Worm (Caenorhabditis elegans) whole organism, L1 larva: ENCODE results near the gene F21C10.18.

Experiments
- C16A3.4 ChIP-seq: fragments of 150-350 bp; optimal IDR thresholded peaks from 2 replicates; lab custom pipeline; 2014; ENCODE audit warnings: missing biosample characterization, missing genetic modification characterization
- C34B4.2 ChIP-seq: sonication (generic microtip); optimal IDR thresholded peaks from 2 replicates; lab custom pipeline; 2017; ENCODE audit warnings: mild to moderate bottlenecking, missing genetic modification characterization, missing compliant biosample characterization
- F16B12.6 ChIP-seq: fragments of 150-350 bp; optimal IDR thresholded peaks from 2 replicates; lab custom pipeline; 2014; ENCODE audit warnings: missing biosample characterization, missing genetic modification characterization
- Y116A8C.19 ChIP-seq: sonication (generic microtip); optimal IDR thresholded peaks from 2 replicates; lab custom pipeline; 2016; ENCODE audit warnings: missing compliant biosample characterization, missing genetic modification characterization, borderline replicate concordance
- alr-1 ChIP-seq: fragments of 200-800 bp; sonication (Bioruptor generic); optimal IDR thresholded peaks from 2 replicates; lab custom pipeline; 2018; ENCODE audit warnings: borderline replicate concordance, mild to moderate bottlenecking, missing genetic modification characterization, missing compliant biosample characterization
- aly-2 ChIP-seq: fragments of 150-350 bp; optimal IDR thresholded peaks from 2 replicates; lab custom pipeline; 2014; ENCODE audit warnings: missing biosample characterization, missing genetic modification characterization
- ama-1 ChIP-seq: fragments of 150-350 bp; optimal IDR thresholded peaks from 2 replicates; lab custom pipeline; 2014
- blmp-1 ChIP-seq: fragments of 150-350 bp; optimal IDR thresholded peaks from 2 replicates; lab custom pipeline; 2014; ENCODE audit warnings: missing biosample characterization, missing genetic modification characterization
- ceh-8 ChIP-seq: fragments of 200-800 bp; sonication (Bioruptor generic); optimal IDR thresholded peaks from 2 replicates; lab custom pipeline; 2018; ENCODE audit warnings: mild to moderate bottlenecking, missing genetic modification characterization, moderate library complexity, missing compliant biosample characterization
- ceh-90 ChIP-seq: sonication (generic microtip); optimal IDR thresholded peaks from 2 replicates; lab custom pipeline; 2016; ENCODE audit warnings: missing genetic modification characterization, missing compliant biosample characterization
- ces-1 ChIP-seq: fragments of 150-350 bp; optimal IDR thresholded peaks from 2 replicates; lab custom pipeline; 2014; ENCODE audit warnings: missing biosample characterization, missing genetic modification reagents, missing genetic modification characterization
- dpl-1 ChIP-seq, 3 experiments: fragments of 150-350 bp in 2 of 3; sonication (generic microtip) in 1 of 3; optimal IDR thresholded peaks; 2 replicates each; lab custom pipeline; 2014 to 2017; ENCODE audit warnings: missing biosample characterization in 3 of 3, missing genetic modification characterization in 3 of 3, missing genetic modification reagents in 3 of 3
- efl-3 ChIP-seq: fragments of 200-800 bp; sonication (Bioruptor generic); optimal IDR thresholded peaks from 2 replicates; lab custom pipeline; 2018; ENCODE audit warnings: mild to moderate bottlenecking, missing genetic modification characterization, missing compliant biosample characterization
- egl-13 ChIP-seq: sonication (generic microtip); optimal IDR thresholded peaks from 2 replicates; lab custom pipeline; 2016; ENCODE audit warnings: missing genotype, missing genetic modification reagents, missing genetic modification characterization, missing compliant biosample characterization
- egl-27 ChIP-seq, 2 experiments: fragments of 150-350 bp in 1 of 2; sonication (generic microtip); optimal IDR thresholded peaks; 3 replicates each; lab custom pipeline; 2017 to 2018; ENCODE audit warnings: missing biosample characterization in 2 of 2, missing genetic modification characterization in 2 of 2, missing genetic modification reagents in 2 of 2
- elt-2 ChIP-seq: sonication (generic microtip); optimal IDR thresholded peaks from 2 replicates; lab custom pipeline; 2016; ENCODE audit warnings: missing genetic modification characterization, mild to moderate bottlenecking, inconsistent platforms, missing compliant biosample characterization, missing genetic modification reagents
- elt-3 ChIP-seq, 6 experiments: fragments of 150-350 bp in 1 of 6; sonication (generic microtip); optimal IDR thresholded peaks; 2 replicates each; lab custom pipeline; 2017 to 2018; ENCODE audit warnings: missing biosample characterization in 6 of 6, missing genetic modification characterization in 6 of 6, inconsistent platforms in 1 of 6
- fkh-10 ChIP-seq: sonication (generic microtip); optimal IDR thresholded peaks from 2 replicates; lab custom pipeline; 2017; ENCODE audit warnings: missing biosample characterization, missing genetic modification reagents, missing genetic modification characterization
- fkh-8 ChIP-seq: sonication (generic microtip); optimal IDR thresholded peaks from 2 replicates; lab custom pipeline; 2016; ENCODE audit warnings: mild to moderate bottlenecking, missing genetic modification characterization, missing compliant biosample characterization
- fos-1 ChIP-seq: fragments of 150-350 bp; optimal IDR thresholded peaks from 2 replicates; lab custom pipeline; 2014; ENCODE audit warnings: missing biosample characterization, missing genetic modification characterization
- hlh-4 ChIP-seq: sonication (generic microtip); optimal IDR thresholded peaks from 2 replicates; lab custom pipeline; 2016; ENCODE audit warnings: mild to moderate bottlenecking, missing genetic modification characterization, missing compliant biosample characterization
- irx-1 ChIP-seq: sonication (generic microtip); optimal IDR thresholded peaks from 2 replicates; lab custom pipeline; 2016; ENCODE audit warnings: missing genetic modification characterization, missing compliant biosample characterization
- isw-1 ChIP-seq: fragments of 200-800 bp; sonication (Bioruptor generic); IDR thresholded peaks from 2 replicates; pipeline ENCODE4 v1.3.6; 2022; ENCODE audit warnings: missing genetic modification characterization, missing compliant biosample characterization
- lin-14 ChIP-seq: fragments of 200-800 bp; sonication (Bioruptor generic); optimal IDR thresholded peaks from 2 replicates; lab custom pipeline; 2018; ENCODE audit warnings: mild to moderate bottlenecking, missing genetic modification characterization, moderate library complexity, missing compliant biosample characterization
- lin-35 ChIP-seq, 2 experiments: fragments of 150-350 bp; optimal IDR thresholded peaks; 2 replicates each; lab custom pipeline; 2014; ENCODE audit warnings: missing biosample characterization in 2 of 2, missing genetic modification characterization in 2 of 2, missing genetic modification reagents in 2 of 2
- lin-39 ChIP-seq: fragments of 150-350 bp; optimal IDR thresholded peaks from 2 replicates; lab custom pipeline; 2014; ENCODE audit warnings: missing biosample characterization, missing genetic modification reagents, missing genetic modification characterization
- mef-2 ChIP-seq: fragments of 150-350 bp; optimal IDR thresholded peaks from 2 replicates; lab custom pipeline; 2014; ENCODE audit warnings: missing biosample characterization, missing genetic modification characterization
- nhr-12 ChIP-seq: sonication (generic microtip); optimal IDR thresholded peaks from 2 replicates; lab custom pipeline; 2017; ENCODE audit warnings: missing biosample characterization, missing genetic modification characterization
- nhr-28 ChIP-seq: fragments of 150-350 bp; optimal IDR thresholded peaks from 2 replicates; lab custom pipeline; 2014; ENCODE audit warnings: missing biosample characterization, missing genetic modification characterization
- nhr-47 ChIP-seq: sonication (generic microtip); optimal IDR thresholded peaks from 2 replicates; lab custom pipeline; 2016; ENCODE audit warnings: mild to moderate bottlenecking, missing genetic modification characterization, moderate library complexity, missing compliant biosample characterization
- nhr-71 ChIP-seq: sonication (generic microtip); optimal IDR thresholded peaks from 2 replicates; lab custom pipeline; 2016; ENCODE audit warnings: mild to moderate bottlenecking, missing genetic modification characterization, moderate library complexity, missing compliant biosample characterization
- nhr-76 ChIP-seq: sonication (generic microtip); optimal IDR thresholded peaks from 2 replicates; lab custom pipeline; 2017; ENCODE audit warnings: missing biosample characterization, missing genetic modification characterization
- nhr-77 ChIP-seq: fragments of 150-350 bp; optimal IDR thresholded peaks from 2 replicates; lab custom pipeline; 2014; ENCODE audit warnings: missing biosample characterization, missing genetic modification characterization
- pag-3 ChIP-seq: sonication (generic microtip); optimal IDR thresholded peaks from 2 replicates; lab custom pipeline; 2017; ENCODE audit warnings: missing genetic modification characterization, mild to moderate bottlenecking, missing compliant biosample characterization, antibody characterized with exemption, borderline replicate concordance; ENCODE audit not compliant: insufficient read depth
- pax-3 ChIP-seq: fragments of 200-800 bp; sonication (Bioruptor generic); optimal IDR thresholded peaks from 2 replicates; lab custom pipeline; 2018; ENCODE audit warnings: mild to moderate bottlenecking, missing genetic modification characterization, moderate library complexity, missing compliant biosample characterization
- sptf-1 ChIP-seq: fragments of 150-350 bp; optimal IDR thresholded peaks from 2 replicates; lab custom pipeline; 2014; ENCODE audit warnings: missing biosample characterization, missing genetic modification characterization
- sup-37 ChIP-seq: fragments of 200-800 bp; sonication (Bioruptor generic); optimal IDR thresholded peaks from 2 replicates; lab custom pipeline; 2018; ENCODE audit warnings: mild to moderate bottlenecking, missing genetic modification characterization, missing compliant biosample characterization
- tbx-2 ChIP-seq: sonication (generic microtip); optimal IDR thresholded peaks from 2 replicates; lab custom pipeline; 2016; ENCODE audit warnings: missing genetic modification characterization, missing compliant biosample characterization
- unc-62 ChIP-seq: fragments of 150-350 bp; optimal IDR thresholded peaks from 2 replicates; lab custom pipeline; 2014; ENCODE audit warnings: missing biosample characterization, missing genetic modification reagents, missing genetic modification characterization
- unc-86 ChIP-seq: sonication (generic microtip); optimal IDR thresholded peaks from 2 replicates; lab custom pipeline; 2016; ENCODE audit warnings: missing genetic modification characterization, missing compliant biosample characterization
- zag-1 ChIP-seq: fragments of 150-350 bp; optimal IDR thresholded peaks from 2 replicates; lab custom pipeline; 2014; ENCODE audit warnings: missing biosample characterization, missing genetic modification characterization
- ztf-11 ChIP-seq, 2 experiments: sonication (generic microtip); optimal IDR thresholded peaks; 2 replicates each; lab custom pipeline; 2016 to 2017; ENCODE audit warnings: missing genetic modification characterization in 2 of 2, missing biosample characterization in 1 of 2, missing compliant biosample characterization in 1 of 2

F21C10.18 gene

ce11 chrV:9155616-9156015, 47.3 kb downstream of the F21C10.18 start:
- TF ChIP-seq C34B4.2 (tag; lab: Kevin White, UChicago): no peak
- no peak for TF ChIP-seq nhr-12 (tag; lab: Kevin White, UChicago)
- no peak for TF ChIP-seq sptf-1 (tag; lab: Kevin White, UChicago)
- TF ChIP-seq egl-27 (tag; optimal IDR thresholded peaks at IDR 0.05; lab: Kevin White, UChicago): no peak
- TF ChIP-seq ces-1 (GFP tag; lab: Kevin White, UChicago): no peak
- no peak for TF ChIP-seq irx-1 (tag; lab: Kevin White, UChicago)
- no peak for TF ChIP-seq pag-3
- no peak for TF ChIP-seq F16B12.6 (tag; lab: Kevin White, UChicago)
- no peak for TF ChIP-seq tbx-2 (tag; lab: Kevin White, UChicago)
- TF ChIP-seq nhr-77 (tag; lab: Kevin White, UChicago): no peak
- no peak for TF ChIP-seq efl-3
- TF ChIP-seq aly-2 (tag; lab: Kevin White, UChicago): no peak
- no peak for TF ChIP-seq blmp-1 (tag; lab: Kevin White, UChicago)
- no peak for TF ChIP-seq unc-62 (GFP tag; lab: Kevin White, UChicago)
- TF ChIP-seq alr-1 (tag; lab: Kevin White, UChicago): no peak
- no peak for TF ChIP-seq ceh-8 (GFP tag; lab: Kevin White, UChicago)

DNA sequence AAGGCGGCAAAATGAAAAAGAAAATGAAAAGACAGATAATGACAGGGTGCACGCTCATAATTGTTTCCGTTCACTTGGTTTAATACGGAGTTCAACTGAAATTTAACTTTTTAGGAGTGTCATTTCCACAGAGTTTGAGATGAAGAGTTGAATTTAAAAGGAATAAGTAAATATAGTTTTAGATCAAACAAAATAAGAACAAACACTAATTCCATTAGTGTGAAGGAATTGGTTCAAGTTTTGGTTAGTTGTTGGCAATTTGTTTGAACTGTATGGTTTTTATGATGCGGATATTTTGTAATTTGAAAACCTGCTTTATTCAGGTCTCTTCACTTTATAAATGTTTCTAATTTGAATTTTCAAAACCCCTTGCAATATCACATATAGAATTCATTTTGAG, 48.4 kb downstream of the F21C10.18 start, which contains the start of gene B0222.15:
Gene B0222.15 (minus strand): TSS at position 101 of the 400 bp plus-strand sequence.
- TF ChIP-seq mef-2 (no peak), fkh-10 (GFP tag; lab: Kevin White, UChicago) (no peak), hlh-4 (tag; lab: Kevin White, UChicago) (no peak), pax-3 (tag; lab: Kevin White, UChicago) (no peak), efl-3 (no peak), nhr-28 (tag; lab: Kevin White, UChicago) (no peak), ama-1 (no peak), egl-13 (tag; lab: Kevin White, UChicago) (no peak), fos-1 (tag; lab: Kevin White, UChicago) (no peak), dpl-1 (GFP tag; optimal IDR thresholded peaks at IDR 0.05; lab: Kevin White, UChicago) (no peak), lin-39 (no peak), nhr-12 (tag; lab: Kevin White, UChicago) (no peak), ztf-11 (tag; optimal IDR thresholded peaks at IDR 0.05; lab: Kevin White, UChicago) (no peak)

DNA sequence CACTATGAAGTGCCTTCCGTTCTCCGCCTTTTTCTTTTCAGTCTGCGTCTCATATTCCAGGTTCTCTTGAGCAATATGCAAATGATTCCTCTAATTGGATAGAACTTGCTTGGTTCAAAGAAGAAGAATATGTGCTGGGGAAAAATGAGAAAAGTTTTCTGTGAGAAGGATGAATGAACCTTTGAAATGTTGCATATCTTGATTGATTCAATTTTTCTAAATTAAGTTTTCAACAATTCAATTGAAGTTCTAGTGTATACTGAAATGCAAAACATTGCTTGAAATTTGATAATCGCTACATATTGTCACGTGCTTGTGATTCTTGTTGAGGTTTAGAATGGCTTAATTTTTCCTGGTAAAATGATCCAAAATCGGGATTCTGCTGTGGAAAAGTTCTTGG, 49.3 kb downstream of the F21C10.18 start:
- no peak for TF ChIP-seq lin-35 (GFP tag; optimal IDR thresholded peaks at IDR 0.05; lab: Kevin White, UChicago)
- peak; percentile 24 for TF ChIP-seq fkh-8 (tag; lab: Kevin White, UChicago)
- no peak for TF ChIP-seq C34B4.2 (tag; lab: Kevin White, UChicago)
- no peak for TF ChIP-seq zag-1 (tag; lab: Kevin White, UChicago)
- TF ChIP-seq Y116A8C.19: no peak
- no peak for TF ChIP-seq unc-86 (tag; lab: Kevin White, UChicago)
- peak; percentile 39 for TF ChIP-seq lin-14 (GFP tag; lab: Kevin White, UChicago)
- no peak for TF ChIP-seq nhr-76 (tag; lab: Kevin White, UChicago)
- TF ChIP-seq elt-3 (tag; optimal IDR thresholded peaks at IDR 0.05; lab: Kevin White, UChicago): no peak
- no peak for TF ChIP-seq ceh-90
- TF ChIP-seq elt-2 (tag; lab: Kevin White, UChicago): no peak
- TF ChIP-seq nhr-47: peak; percentile 41
- no peak for TF ChIP-seq isw-1 (GFP tag; lab: Robert Waterston, UW)
- TF ChIP-seq fkh-10 (GFP tag; lab: Kevin White, UChicago): peak; percentile 96
- peak; percentile 36 for TF ChIP-seq nhr-71
- no peak for TF ChIP-seq sup-37 (GFP tag; lab: Kevin White, UChicago)
- no peak for TF ChIP-seq C16A3.4 (tag; lab: Kevin White, UChicago)
